Worm (Caenorhabditis elegans) whole organism, L1 larva: Measurements from ENCODE around the gene flp-12.

Experiments used
- C16A3.4 ChIP-seq: fragments of 150-350 bp; optimal IDR thresholded peaks from 2 replicates; lab custom pipeline; 2014; ENCODE audit warnings: missing biosample characterization, missing genetic modification characterization
- alr-1 ChIP-seq: fragments of 200-800 bp; sonication (Bioruptor generic); optimal IDR thresholded peaks from 2 replicates; lab custom pipeline; 2018; ENCODE audit warnings: borderline replicate concordance, mild to moderate bottlenecking, missing genetic modification characterization, missing compliant biosample characterization
- blmp-1 ChIP-seq: fragments of 150-350 bp; optimal IDR thresholded peaks from 2 replicates; lab custom pipeline; 2014; ENCODE audit warnings: missing biosample characterization, missing genetic modification characterization
- ceh-82 ChIP-seq, 3 experiments: fragments of 150-350 bp in 1 of 3; sonication (generic microtip) in 2 of 3; optimal IDR thresholded peaks; 2 replicates each; lab custom pipeline; 2014 to 2017; ENCODE audit warnings: missing biosample characterization in 3 of 3, missing genetic modification characterization in 3 of 3
- ceh-90 ChIP-seq: sonication (generic microtip); optimal IDR thresholded peaks from 2 replicates; lab custom pipeline; 2016; ENCODE audit warnings: missing genetic modification characterization, missing compliant biosample characterization
- ces-1 ChIP-seq: fragments of 150-350 bp; optimal IDR thresholded peaks from 2 replicates; lab custom pipeline; 2014; ENCODE audit warnings: missing biosample characterization, missing genetic modification reagents, missing genetic modification characterization
- dpl-1 ChIP-seq, 3 experiments: fragments of 150-350 bp in 2 of 3; sonication (generic microtip) in 1 of 3; optimal IDR thresholded peaks; 2 replicates each; lab custom pipeline; 2014 to 2017; ENCODE audit warnings: missing biosample characterization in 3 of 3, missing genetic modification characterization in 3 of 3, missing genetic modification reagents in 3 of 3
- dsc-1 ChIP-seq: sonication (generic microtip); optimal IDR thresholded peaks from 2 replicates; lab custom pipeline; 2016; ENCODE audit warnings: mild to moderate bottlenecking, missing genetic modification characterization, missing compliant biosample characterization
- efl-1 ChIP-seq, 4 experiments: fragments of 150-350 bp; optimal IDR thresholded peaks in 3 of 4; peaks in 1 of 4; 1 replicate in 1 of 4; 2 replicates in 3 of 4; lab custom pipeline; 2014; ENCODE audit warnings: missing biosample characterization in 2 of 4, missing genetic modification characterization in 2 of 4, missing genetic modification reagents in 2 of 4
- elt-3 ChIP-seq, 6 experiments: fragments of 150-350 bp in 1 of 6; sonication (generic microtip); optimal IDR thresholded peaks; 2 replicates each; lab custom pipeline; 2017 to 2018; ENCODE audit warnings: missing biosample characterization in 6 of 6, missing genetic modification characterization in 6 of 6, inconsistent platforms in 1 of 6
- fkh-10 ChIP-seq: sonication (generic microtip); optimal IDR thresholded peaks from 2 replicates; lab custom pipeline; 2017; ENCODE audit warnings: missing biosample characterization, missing genetic modification reagents, missing genetic modification characterization
- fkh-8 ChIP-seq: sonication (generic microtip); optimal IDR thresholded peaks from 2 replicates; lab custom pipeline; 2016; ENCODE audit warnings: mild to moderate bottlenecking, missing genetic modification characterization, missing compliant biosample characterization
- hlh-4 ChIP-seq: sonication (generic microtip); optimal IDR thresholded peaks from 2 replicates; lab custom pipeline; 2016; ENCODE audit warnings: mild to moderate bottlenecking, missing genetic modification characterization, missing compliant biosample characterization
- hpl-2 ChIP-seq: fragments of 150-350 bp; optimal IDR thresholded peaks from 2 replicates; lab custom pipeline; 2014; ENCODE audit warnings: missing biosample characterization, missing genetic modification reagents, missing genetic modification characterization
- irx-1 ChIP-seq: sonication (generic microtip); optimal IDR thresholded peaks from 2 replicates; lab custom pipeline; 2016; ENCODE audit warnings: missing genetic modification characterization, missing compliant biosample characterization
- lin-13 ChIP-seq: fragments of 150-350 bp; optimal IDR thresholded peaks from 2 replicates; lab custom pipeline; 2014; ENCODE audit warnings: missing biosample characterization, missing genetic modification reagents, missing genetic modification characterization
- lin-14 ChIP-seq: fragments of 200-800 bp; sonication (Bioruptor generic); optimal IDR thresholded peaks from 2 replicates; lab custom pipeline; 2018; ENCODE audit warnings: mild to moderate bottlenecking, missing genetic modification characterization, moderate library complexity, missing compliant biosample characterization
- lsy-2 ChIP-seq, 2 experiments: fragments of 150-350 bp; optimal IDR thresholded peaks; 2 replicates each; lab custom pipeline; 2014; ENCODE audit warnings: missing biosample characterization in 2 of 2, missing genetic modification characterization in 2 of 2
- nhr-11 ChIP-seq: fragments of 150-350 bp; optimal IDR thresholded peaks from 2 replicates; lab custom pipeline; 2014; ENCODE audit warnings: missing biosample characterization, missing genetic modification characterization
- nhr-20 ChIP-seq: sonication (generic microtip); optimal IDR thresholded peaks from 2 replicates; lab custom pipeline; 2016; ENCODE audit warnings: mild to moderate bottlenecking, missing genetic modification characterization, missing compliant biosample characterization
- nhr-28 ChIP-seq: fragments of 150-350 bp; optimal IDR thresholded peaks from 2 replicates; lab custom pipeline; 2014; ENCODE audit warnings: missing biosample characterization, missing genetic modification characterization
- nhr-71 ChIP-seq: sonication (generic microtip); optimal IDR thresholded peaks from 2 replicates; lab custom pipeline; 2016; ENCODE audit warnings: mild to moderate bottlenecking, missing genetic modification characterization, moderate library complexity, missing compliant biosample characterization
- nhr-85 ChIP-seq: sonication (generic microtip); peaks from one replicate; lab custom pipeline; 2016; ENCODE audit warnings: missing genetic modification characterization, inconsistent platforms, missing compliant biosample characterization
- skn-1 ChIP-seq: fragments of 150-350 bp; optimal IDR thresholded peaks from 2 replicates; lab custom pipeline; 2014; ENCODE audit warnings: missing biosample characterization, missing genetic modification characterization
- snu-23 ChIP-seq: sonication (generic microtip); optimal IDR thresholded peaks from 2 replicates; lab custom pipeline; 2016; ENCODE audit warnings: missing genetic modification characterization, missing compliant biosample characterization
- sox-4 ChIP-seq: sonication (generic microtip); optimal IDR thresholded peaks from 2 replicates; lab custom pipeline; 2016; ENCODE audit warnings: missing genetic modification characterization, missing compliant biosample characterization
- sptf-1 ChIP-seq: fragments of 150-350 bp; optimal IDR thresholded peaks from 2 replicates; lab custom pipeline; 2014; ENCODE audit warnings: missing biosample characterization, missing genetic modification characterization
- unc-130 ChIP-seq: fragments of 150-350 bp; optimal IDR thresholded peaks from 2 replicates; lab custom pipeline; 2017; ENCODE audit warnings: missing biosample characterization, missing genetic modification characterization, inconsistent platforms
- unc-98 ChIP-seq: fragments of 200-800 bp; sonication (Bioruptor generic); IDR thresholded peaks from 2 replicates; pipeline ENCODE4 v1.3.6; 2022; ENCODE audit warnings: missing genetic modification characterization, missing compliant biosample characterization
- xbp-1 ChIP-seq: sonication (generic microtip); optimal IDR thresholded peaks from 2 replicates; lab custom pipeline; 2016; ENCODE audit warnings: missing genetic modification characterization, missing compliant biosample characterization
- ztf-11 ChIP-seq, 2 experiments: sonication (generic microtip); optimal IDR thresholded peaks; 2 replicates each; lab custom pipeline; 2016 to 2017; ENCODE audit warnings: missing genetic modification characterization in 2 of 2, missing biosample characterization in 1 of 2, missing compliant biosample characterization in 1 of 2
- ztf-4 ChIP-seq: fragments of 150-350 bp; optimal IDR thresholded peaks from 2 replicates; lab custom pipeline; 2014; ENCODE audit warnings: missing biosample characterization, missing genetic modification characterization

flp-12 gene

ce11 chrX:4585579-4585978 lies 6.6 kb downstream of the flp-12 start, which contains the start of gene C05E11.7:
Gene C05E11.7, minus strand, starts transcription at chrX:4585679.
- TF ChIP-seq irx-1 (tag; lab: Kevin White, UChicago) (no peak), unc-98 (GFP tag; lab: Robert Waterston, UW) (no peak), ces-1 (GFP tag; lab: Kevin White, UChicago) (no peak), nhr-11 (tag; lab: Kevin White, UChicago) (no peak), ztf-11 (tag; optimal IDR thresholded peaks at IDR 0.05; lab: Kevin White, UChicago) (no peak), dpl-1 (GFP tag; optimal IDR thresholded peaks at IDR 0.05; lab: Kevin White, UChicago) (no peak), unc-130 (tag; lab: Kevin White, UChicago) (no peak), hpl-2 (GFP tag; lab: Kevin White, UChicago) (no peak), lsy-2 (tag; optimal IDR thresholded peaks at IDR 0.05; lab: Kevin White, UChicago) (no peak), nhr-20 (tag; lab: Kevin White, UChicago) (no peak), sptf-1 (no peak), nhr-28 (tag; lab: Kevin White, UChicago) (no peak), hlh-4 (tag; lab: Kevin White, UChicago) (no peak), dsc-1 (tag; lab: Kevin White, UChicago) (no peak), xbp-1 (tag; lab: Kevin White, UChicago) (no peak), skn-1 (tag; lab: Kevin White, UChicago) (no peak)

- TF ChIP-seq xbp-1 (tag; lab: Kevin White, UChicago) (no peak), nhr-20 (tag; lab: Kevin White, UChicago) (no peak), ceh-90 (tag; lab: Kevin White, UChicago) (no peak)
- TF ChIP-seq, all 84 proteins: peak for 0
Observed at ce11 chrX:4578581-4578980, 13.6 kb downstream of the flp-12 start.

DNA sequence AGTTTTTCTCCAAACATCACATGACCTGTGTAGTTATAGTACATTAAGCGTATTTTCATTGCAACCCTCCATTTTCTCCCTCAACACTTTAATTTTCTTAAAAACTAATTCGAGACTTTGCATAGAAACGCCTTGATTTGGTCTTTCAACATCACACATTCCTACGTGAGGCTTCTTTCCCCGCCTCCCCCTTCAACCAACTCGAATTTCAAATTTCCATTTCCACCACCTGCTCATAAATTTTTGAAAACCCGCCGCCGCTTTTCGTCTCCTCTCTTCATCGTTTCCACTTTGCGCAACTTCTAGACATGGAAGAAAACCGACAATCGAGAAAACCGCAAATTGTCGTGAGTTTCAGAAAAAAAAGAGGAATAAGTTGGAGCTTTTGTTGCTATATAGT lies 14.2 kb downstream of the flp-12 start, which contains the start of gene C05E11.3:
Gene C05E11.3, plus strand, starts transcription at position 301 of the 400 bp plus-strand sequence.
- TF ChIP-seq sox-4 (tag; lab: Kevin White, UChicago) (no peak), alr-1 (tag; lab: Kevin White, UChicago) (no peak), ztf-4 (no peak), efl-1 (optimal IDR thresholded peaks at IDR 0.05; lab: Kevin White, UChicago) (no peak), efl-1 (GFP tag; optimal IDR thresholded peaks at IDR 0.05 in 1 of 2; lab: Kevin White, UChicago) (peak in 1 of 2 experiments; percentile 36)

DNA sequence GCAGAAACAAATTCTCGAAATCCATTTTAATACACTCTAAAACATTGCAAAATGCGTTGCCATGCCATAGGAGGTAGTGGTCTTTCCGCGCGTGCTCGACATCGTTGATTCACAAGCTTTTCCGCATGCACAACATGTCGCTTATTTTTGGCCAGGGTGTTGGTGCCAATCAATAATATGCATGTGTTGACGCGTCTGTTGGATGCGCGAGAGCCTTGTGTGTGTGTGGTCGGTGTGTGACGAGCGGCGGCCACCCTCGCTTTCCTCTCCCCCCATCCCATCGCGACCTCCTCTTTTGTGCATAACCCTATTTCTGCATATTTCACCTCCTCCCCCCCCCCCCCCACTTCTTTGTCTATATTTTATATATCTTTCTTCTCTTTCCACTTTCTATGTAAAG lies 15.9 kb downstream of the flp-12 start:
- TF ChIP-seq lin-14 (GFP tag; lab: Kevin White, UChicago) (peak; percentile 70), irx-1 (tag; lab: Kevin White, UChicago) (no peak), ceh-82 (tag; optimal IDR thresholded peaks at IDR 0.05; lab: Kevin White, UChicago) (peak in 1 of 3 experiments; percentile 5), fkh-10 (GFP tag; lab: Kevin White, UChicago) (peak; percentile 7), fkh-8 (tag; lab: Kevin White, UChicago) (peak; percentile 52)

- TF ChIP-seq lin-14 (GFP tag; lab: Kevin White, UChicago) (peak; percentile 45), nhr-28 (tag; lab: Kevin White, UChicago) (no peak), fkh-10 (GFP tag; lab: Kevin White, UChicago) (peak; percentile 70)
Observed at ce11 chrX:4574873-4575272, 17.3 kb downstream of the flp-12 start.

DNA sequence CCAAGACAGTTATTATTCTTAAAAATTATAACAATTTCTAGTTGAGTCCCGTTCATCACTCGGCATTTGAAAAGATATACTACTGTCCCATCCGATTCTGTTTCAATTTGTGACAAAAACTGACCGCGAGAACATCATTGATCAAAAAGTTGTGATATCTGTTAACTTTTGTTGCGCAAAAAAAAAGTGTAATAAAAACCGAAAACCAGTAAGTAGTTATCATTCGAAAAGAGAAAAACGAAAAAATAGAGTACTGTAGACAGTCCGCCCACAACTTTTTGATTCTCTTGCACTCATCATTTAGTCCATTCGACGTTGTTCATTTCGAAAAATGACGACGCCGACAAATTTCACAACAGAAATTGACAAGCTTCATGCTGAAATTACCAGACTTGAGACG lies 21.0 kb downstream of the flp-12 start, which contains the start of gene amt-1:
Gene amt-1, plus strand, starts transcription at position 301 of the 400 bp plus-strand sequence.
- TF ChIP-seq blmp-1 (tag; lab: Kevin White, UChicago) (peak; percentile 16), ceh-82 (tag; optimal IDR thresholded peaks at IDR 0.05; lab: Kevin White, UChicago) (no peak), lsy-2 (tag; optimal IDR thresholded peaks at IDR 0.05; lab: Kevin White, UChicago) (no peak)

ce11 chrX:4569276-4569675 lies 22.9 kb downstream of the flp-12 start:
- peak in 1 of 6 experiments; percentile 63 for TF ChIP-seq elt-3 (tag; optimal IDR thresholded peaks at IDR 0.05; lab: Kevin White, UChicago)
- peak; percentile 85 for TF ChIP-seq nhr-20 (tag; lab: Kevin White, UChicago)
- no peak for TF ChIP-seq lin-13 (GFP tag; lab: Kevin White, UChicago)
- TF ChIP-seq nhr-71, result peak; percentile 11
- peak; percentile 0 for TF ChIP-seq snu-23 (GFP tag; lab: Kevin White, UChicago)
- TF ChIP-seq C16A3.4 (tag; lab: Kevin White, UChicago), result no peak
- TF ChIP-seq lsy-2 (tag; optimal IDR thresholded peaks at IDR 0.05; lab: Kevin White, UChicago), result peak in 1 of 2 experiments; percentile 5
- TF ChIP-seq lin-14 (GFP tag; lab: Kevin White, UChicago), result peak; percentile 60
- TF ChIP-seq nhr-85, result peak; percentile 90
- no peak for TF ChIP-seq unc-98 (GFP tag; lab: Robert Waterston, UW)
- peak; percentile 30 for TF ChIP-seq blmp-1 (tag; lab: Kevin White, UChicago)
